Fruit fly (Drosophila melanogaster): ENCODE data around the gene Ldaf1.

Gene Ldaf1

DNA sequence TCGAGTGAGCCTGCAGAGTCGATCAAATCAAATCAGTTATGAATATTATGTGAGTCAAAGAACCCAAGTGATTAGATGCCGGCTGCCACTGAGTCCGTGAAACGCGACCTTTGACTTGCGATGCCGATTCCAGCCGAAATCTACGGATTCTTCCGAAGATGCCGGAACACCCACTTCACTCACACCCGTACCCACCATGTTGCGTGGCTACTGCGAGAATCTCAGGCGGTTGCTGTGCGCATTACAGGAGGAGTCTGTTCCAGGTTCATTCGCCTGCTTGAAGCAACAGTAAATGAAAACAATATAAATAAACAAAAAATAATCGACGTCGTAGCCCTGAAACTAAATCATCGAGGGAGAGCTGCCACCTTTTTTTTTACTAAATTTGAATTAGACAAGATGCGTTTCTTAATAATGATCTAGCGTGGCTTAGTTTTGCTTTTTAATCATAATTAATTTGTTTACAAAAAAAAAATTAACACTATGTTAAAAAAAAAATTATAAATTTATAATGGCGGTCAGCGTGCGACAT is at the start of gene Ldaf1:
Ldaf1 (minus strand) TSS at position 307 of the 532 bp plus-strand sequence.
- no peak for TF ChIP-seq CG15710 (tag; optimal IDR thresholded peaks at IDR 0.05)
- TF ChIP-seq EcR (GFP tag; optimal IDR thresholded peaks at IDR 0.05), result peak; percentile 39

DNA sequence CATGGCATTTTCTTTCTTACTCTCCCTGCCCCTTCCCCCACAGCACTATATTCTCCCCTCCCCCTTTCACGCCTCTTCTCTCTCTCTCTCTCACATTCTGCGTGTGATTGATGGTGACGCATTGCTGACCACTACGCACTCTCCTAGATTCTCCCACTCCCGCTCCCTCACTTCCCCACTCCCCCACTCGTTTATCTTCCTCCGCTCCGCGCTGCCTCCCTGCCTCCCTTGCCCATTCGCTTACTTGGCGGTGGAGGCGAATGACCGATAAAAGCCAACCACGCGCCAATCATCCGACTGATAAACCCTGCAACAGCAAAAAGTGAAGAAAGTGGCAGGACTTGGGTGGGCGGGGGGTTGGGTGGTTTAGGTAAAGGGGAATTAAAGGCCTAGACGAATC is 48.6 kb upstream of the Ldaf1 start:
- TF ChIP-seq EcR (GFP tag; optimal IDR thresholded peaks at IDR 0.05), result peak; percentile 99
- no peak for TF ChIP-seq D1 (tag; optimal IDR thresholded peaks at IDR 0.05)
- no peak for TF ChIP-seq CG17806 (tag; optimal IDR thresholded peaks at IDR 0.05)
- TF ChIP-seq rn (GFP tag; IDR thresholded peaks at IDR 0.05), result no peak
- TF ChIP-seq Pif1B (GFP tag; optimal IDR thresholded peaks at IDR 0.05), result no peak
- no peak for TF ChIP-seq CG8159 (tag; optimal IDR thresholded peaks at IDR 0.05)

DNA sequence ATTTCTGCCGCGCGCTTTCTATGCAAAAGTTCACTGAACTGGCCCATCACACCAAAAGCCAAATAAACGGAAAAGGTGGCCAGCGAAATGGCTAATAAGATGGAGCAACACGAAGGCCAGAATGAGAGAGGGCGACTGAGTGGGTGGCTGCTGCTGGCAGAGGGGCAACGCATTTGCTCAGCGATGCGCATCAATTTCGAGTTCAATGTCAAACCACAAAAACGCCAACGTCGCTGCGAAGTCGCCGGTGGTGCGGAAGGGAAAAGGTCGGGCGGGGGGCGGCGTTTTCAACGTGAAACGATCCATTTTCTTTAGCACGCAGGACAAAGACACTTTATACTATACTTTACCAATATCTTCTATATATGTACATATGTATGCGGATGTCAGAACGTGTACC is 47.9 kb upstream of the Ldaf1 start:
- TF ChIP-seq EcR (GFP tag; optimal IDR thresholded peaks at IDR 0.05), result no peak
- TF ChIP-seq Ets98B (GFP tag; IDR thresholded peaks at IDR 0.05), result no peak
- no peak for TF ChIP-seq CG17806 (tag; optimal IDR thresholded peaks at IDR 0.05)
- TF ChIP-seq rn (GFP tag; IDR thresholded peaks at IDR 0.05), result no peak
- TF ChIP-seq CG8159 (tag; optimal IDR thresholded peaks at IDR 0.05), result no peak
- no peak for TF ChIP-seq CG32121 (GFP tag; IDR thresholded peaks at IDR 0.05)
- no peak for TF ChIP-seq CG14655 (GFP tag; optimal IDR thresholded peaks at IDR 0.05)
- no peak for TF ChIP-seq CG10348 (GFP tag; IDR thresholded peaks at IDR 0.05)
- no peak for TF ChIP-seq CG12605 (GFP tag; IDR thresholded peaks at IDR 0.05)
- TF ChIP-seq CG13204 (GFP tag; optimal IDR thresholded peaks at IDR 0.05), result no peak
- TF ChIP-seq D1 (tag; optimal IDR thresholded peaks at IDR 0.05), result no peak
- no peak for TF ChIP-seq Pif1A (GFP tag; optimal IDR thresholded peaks at IDR 0.05)
- no peak for TF ChIP-seq CG8301 (tag; optimal IDR thresholded peaks at IDR 0.05)
- no peak for TF ChIP-seq gl (tag; optimal IDR thresholded peaks at IDR 0.05)
- no peak for TF ChIP-seq Pif1B (GFP tag; optimal IDR thresholded peaks at IDR 0.05)
- TF ChIP-seq CG34367 (tag; optimal IDR thresholded peaks at IDR 0.05), result no peak
- TF ChIP-seq CG4496 (GFP tag; IDR thresholded peaks at IDR 0.05), result no peak
- TF ChIP-seq Snoo (tag; optimal IDR thresholded peaks at IDR 0.05), result no peak

DNA sequence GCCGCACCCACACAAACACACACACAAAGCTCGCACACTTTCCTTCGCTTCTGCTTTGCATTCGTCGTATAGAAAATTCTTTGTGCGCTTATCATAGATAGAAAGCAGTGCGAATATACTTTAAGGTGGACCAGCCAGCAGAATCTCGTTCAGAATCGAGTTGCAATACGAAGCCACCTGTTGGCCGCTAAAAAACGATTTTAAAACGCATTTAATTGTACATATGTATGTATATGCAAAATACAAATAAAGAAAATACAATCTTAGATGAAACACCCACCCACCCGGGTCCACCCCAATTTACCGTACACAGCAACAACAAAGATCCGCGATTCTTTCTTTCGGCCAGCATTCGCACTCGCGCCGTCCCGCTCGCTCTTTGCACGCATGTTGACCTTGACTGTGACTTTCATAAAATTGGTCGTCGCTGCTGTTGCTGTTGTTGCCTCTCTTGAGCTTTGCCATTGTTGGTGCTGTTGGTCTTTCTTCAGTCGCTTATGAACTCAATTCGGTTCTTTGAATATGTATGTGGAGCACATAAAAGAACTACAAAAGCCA is 46.9 kb upstream of the Ldaf1 start:
- TF ChIP-seq CG12605 (GFP tag; IDR thresholded peaks at IDR 0.05) (peak; percentile 96), Ets98B (GFP tag; IDR thresholded peaks at IDR 0.05) (peak; percentile 94), CG8301 (tag; optimal IDR thresholded peaks at IDR 0.05) (peak; percentile 95), CG9948 (tag; optimal IDR thresholded peaks at IDR 0.05) (peak; percentile 85), CG14655 (GFP tag; optimal IDR thresholded peaks at IDR 0.05) (peak; percentile 95), fd96Ca (GFP tag; IDR thresholded peaks at IDR 0.05) (peak; percentile 97), CG15710 (tag; optimal IDR thresholded peaks at IDR 0.05) (peak; percentile 86), CG13204 (GFP tag; optimal IDR thresholded peaks at IDR 0.05) (peak; percentile 66), CG8159 (tag; optimal IDR thresholded peaks at IDR 0.05) (peak; percentile 99), CG34367 (tag; optimal IDR thresholded peaks at IDR 0.05) (peak; percentile 91), CG10348 (GFP tag; IDR thresholded peaks at IDR 0.05) (no peak), rn (GFP tag; IDR thresholded peaks at IDR 0.05) (peak; percentile 84), Snoo (tag; optimal IDR thresholded peaks at IDR 0.05) (peak; percentile 90), Pif1B (GFP tag; optimal IDR thresholded peaks at IDR 0.05) (peak; percentile 93), EcR (GFP tag; optimal IDR thresholded peaks at IDR 0.05) (no peak), CG4496 (GFP tag; IDR thresholded peaks at IDR 0.05) (peak; percentile 98), Pif1A (GFP tag; optimal IDR thresholded peaks at IDR 0.05) (peak; percentile 93), CG32121 (GFP tag; IDR thresholded peaks at IDR 0.05) (peak; percentile 94), gl (tag; optimal IDR thresholded peaks at IDR 0.05) (peak; percentile 69), CG17806 (tag; optimal IDR thresholded peaks at IDR 0.05) (peak; percentile 88), D1 (tag; optimal IDR thresholded peaks at IDR 0.05) (peak; percentile 44)

DNA sequence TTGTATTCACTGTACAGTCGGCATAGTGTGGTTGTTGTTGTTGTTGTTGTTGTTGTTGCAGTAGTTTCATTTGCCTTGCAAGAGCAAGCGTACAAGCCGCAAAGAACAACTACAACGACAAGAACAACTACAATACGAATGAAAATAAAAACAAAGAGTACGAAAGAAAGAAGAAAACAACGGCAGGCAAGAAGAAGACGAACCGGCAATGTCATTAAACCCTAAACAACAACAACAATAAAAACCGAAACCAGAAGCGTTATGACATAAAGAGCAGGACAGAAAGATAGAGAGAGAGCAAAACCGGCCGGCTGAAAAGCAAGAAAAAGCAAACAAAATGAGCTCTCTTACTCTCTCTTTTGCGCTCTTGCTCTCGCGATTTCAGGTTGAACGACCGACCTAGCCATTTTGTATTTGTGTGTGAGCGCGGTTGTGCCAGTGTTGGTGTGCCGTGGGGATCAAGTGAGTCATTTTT is 46.2 kb upstream of the Ldaf1 start:
- peak; percentile 10 for TF ChIP-seq gl (tag; optimal IDR thresholded peaks at IDR 0.05)
- TF ChIP-seq CG8301 (tag; optimal IDR thresholded peaks at IDR 0.05), result no peak
- no peak for TF ChIP-seq Pif1B (GFP tag; optimal IDR thresholded peaks at IDR 0.05)
- TF ChIP-seq CG13204 (GFP tag; optimal IDR thresholded peaks at IDR 0.05), result peak; percentile 26
- peak; percentile 100 for TF ChIP-seq EcR (GFP tag; optimal IDR thresholded peaks at IDR 0.05)
- peak; percentile 5 for TF ChIP-seq CG15710 (tag; optimal IDR thresholded peaks at IDR 0.05)
- TF ChIP-seq CG17806 (tag; optimal IDR thresholded peaks at IDR 0.05), result no peak
- peak; percentile 40 for TF ChIP-seq Pif1A (GFP tag; optimal IDR thresholded peaks at IDR 0.05)

DNA sequence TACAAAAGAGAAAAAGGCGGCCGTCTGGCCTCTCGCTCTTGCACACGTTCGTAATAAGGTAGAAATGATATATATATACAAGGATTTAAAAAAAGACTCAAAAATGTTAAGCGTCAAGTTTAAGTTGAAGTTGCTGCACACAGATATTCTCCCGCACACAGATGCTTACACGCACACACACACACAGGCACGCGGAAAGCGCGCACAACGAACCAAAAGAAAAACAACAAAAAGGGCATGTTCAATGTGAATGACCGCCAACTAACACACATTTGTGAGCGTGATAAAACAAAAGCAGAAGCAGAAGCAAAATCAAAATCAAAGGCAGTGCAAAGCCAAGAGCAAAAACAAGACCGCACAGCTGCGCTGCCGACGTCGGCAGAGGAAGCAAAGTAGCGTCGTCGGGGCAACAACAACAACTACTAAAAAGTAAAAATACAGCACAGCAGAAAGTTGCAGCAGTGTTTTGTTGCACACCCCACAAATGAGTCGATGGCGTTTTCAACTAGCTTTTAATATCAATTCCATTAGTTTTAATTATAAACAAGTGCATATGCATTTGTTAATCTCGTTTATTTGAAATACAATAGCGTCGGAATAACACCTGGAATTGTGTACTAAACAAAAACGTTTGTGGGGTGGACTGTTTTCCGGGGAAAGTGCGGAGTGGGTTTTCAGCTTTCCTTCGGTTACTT is 45.6 kb upstream of the Ldaf1 start:
- TF ChIP-seq fd96Ca (GFP tag; IDR thresholded peaks at IDR 0.05), result peak; percentile 99
- TF ChIP-seq CG32121 (GFP tag; IDR thresholded peaks at IDR 0.05), result peak; percentile 98
- peak; percentile 97 for TF ChIP-seq CG12605 (GFP tag; IDR thresholded peaks at IDR 0.05)
- TF ChIP-seq Pif1B (GFP tag; optimal IDR thresholded peaks at IDR 0.05), result peak; percentile 98
- peak; percentile 97 for TF ChIP-seq CG34367 (tag; optimal IDR thresholded peaks at IDR 0.05)
- TF ChIP-seq Snoo (tag; optimal IDR thresholded peaks at IDR 0.05), result peak; percentile 98
- TF ChIP-seq Pif1A (GFP tag; optimal IDR thresholded peaks at IDR 0.05), result peak; percentile 99
- TF ChIP-seq CG8159 (tag; optimal IDR thresholded peaks at IDR 0.05), result peak; percentile 96
- TF ChIP-seq CG8301 (tag; optimal IDR thresholded peaks at IDR 0.05), result peak; percentile 98
- TF ChIP-seq EcR (GFP tag; optimal IDR thresholded peaks at IDR 0.05), result peak; percentile 96
- TF ChIP-seq CG15710 (tag; optimal IDR thresholded peaks at IDR 0.05), result peak; percentile 97
- peak; percentile 65 for TF ChIP-seq CG10348 (GFP tag; IDR thresholded peaks at IDR 0.05)
- TF ChIP-seq CG13204 (GFP tag; optimal IDR thresholded peaks at IDR 0.05), result peak; percentile 93
- TF ChIP-seq gl (tag; optimal IDR thresholded peaks at IDR 0.05), result peak; percentile 92
- TF ChIP-seq CG4496 (GFP tag; IDR thresholded peaks at IDR 0.05), result peak; percentile 99
- TF ChIP-seq D1 (tag; optimal IDR thresholded peaks at IDR 0.05), result peak; percentile 94
- peak; percentile 97 for TF ChIP-seq CG17806 (tag; optimal IDR thresholded peaks at IDR 0.05)
- peak; percentile 98 for TF ChIP-seq Ets98B (GFP tag; IDR thresholded peaks at IDR 0.05)
- peak; percentile 99 for TF ChIP-seq CG14655 (GFP tag; optimal IDR thresholded peaks at IDR 0.05)
- peak; percentile 95 for TF ChIP-seq rn (GFP tag; IDR thresholded peaks at IDR 0.05)
- peak; percentile 98 for TF ChIP-seq CG9948 (tag; optimal IDR thresholded peaks at IDR 0.05)
